Worm (Caenorhabditis elegans) whole organism, L3 larva: ENCODE measurements around the gene Y49E10.10.

Experiments used
- R02D3.7 ChIP-seq: fragments of 150-350 bp; optimal IDR thresholded peaks from 2 replicates; lab custom pipeline; 2014; ENCODE audit warnings: missing biosample characterization, missing genetic modification characterization
- aly-2 ChIP-seq: fragments of 150-350 bp; optimal IDR thresholded peaks from 2 replicates; lab custom pipeline; 2014; ENCODE audit warnings: missing biosample characterization, missing genetic modification characterization
- ceh-9 ChIP-seq: sonication (generic microtip); optimal IDR thresholded peaks from 2 replicates; lab custom pipeline; 2018; ENCODE audit warnings: missing biosample characterization, missing genetic modification characterization
- daf-12 ChIP-seq: fragments of 150-350 bp; optimal IDR thresholded peaks from 2 replicates; lab custom pipeline; 2014; ENCODE audit warnings: missing biosample characterization, missing genetic modification reagents, missing genetic modification characterization
- fos-1 ChIP-seq: fragments of 150-350 bp; optimal IDR thresholded peaks from 2 replicates; lab custom pipeline; 2014; ENCODE audit warnings: missing biosample characterization, missing genetic modification characterization
- jun-1 ChIP-seq: fragments of 150-350 bp; optimal IDR thresholded peaks from 2 replicates; lab custom pipeline; 2014; ENCODE audit warnings: missing biosample characterization, missing genetic modification reagents, missing genetic modification characterization
- nhr-76 ChIP-seq: fragments of 150-350 bp; sonication (generic microtip); optimal IDR thresholded peaks from 5 replicates; lab custom pipeline; 2014; ENCODE audit warnings: missing biosample characterization, missing genetic modification characterization
- pha-4 ChIP-seq: fragments of 150-350 bp; optimal IDR thresholded peaks from 2 replicates; lab custom pipeline; 2014; ENCODE audit warnings: missing biosample characterization, missing genetic modification reagents, missing genetic modification characterization
- skn-1 ChIP-seq: fragments of 150-350 bp; optimal IDR thresholded peaks from 2 replicates; lab custom pipeline; 2014; ENCODE audit warnings: missing biosample characterization, missing genetic modification characterization
- snpc-4 ChIP-seq: fragments of 150-350 bp; optimal IDR thresholded peaks from 2 replicates; lab custom pipeline; 2014; ENCODE audit warnings: missing biosample characterization, missing genetic modification characterization
- tbx-2 ChIP-seq: sonication (generic microtip); optimal IDR thresholded peaks from 2 replicates; lab custom pipeline; 2016; ENCODE audit warnings: mild to moderate bottlenecking, missing genetic modification characterization, missing compliant biosample characterization
- unc-39 ChIP-seq: sonication (generic microtip); optimal IDR thresholded peaks from 4 replicates; lab custom pipeline; 2017; ENCODE audit warnings: missing biosample characterization, missing genetic modification characterization
- unc-62 ChIP-seq: fragments of 150-350 bp; sonication (generic microtip); optimal IDR thresholded peaks from 4 replicates; lab custom pipeline; 2014; ENCODE audit warnings: missing biosample characterization, missing genetic modification reagents, missing genetic modification characterization

DNA sequence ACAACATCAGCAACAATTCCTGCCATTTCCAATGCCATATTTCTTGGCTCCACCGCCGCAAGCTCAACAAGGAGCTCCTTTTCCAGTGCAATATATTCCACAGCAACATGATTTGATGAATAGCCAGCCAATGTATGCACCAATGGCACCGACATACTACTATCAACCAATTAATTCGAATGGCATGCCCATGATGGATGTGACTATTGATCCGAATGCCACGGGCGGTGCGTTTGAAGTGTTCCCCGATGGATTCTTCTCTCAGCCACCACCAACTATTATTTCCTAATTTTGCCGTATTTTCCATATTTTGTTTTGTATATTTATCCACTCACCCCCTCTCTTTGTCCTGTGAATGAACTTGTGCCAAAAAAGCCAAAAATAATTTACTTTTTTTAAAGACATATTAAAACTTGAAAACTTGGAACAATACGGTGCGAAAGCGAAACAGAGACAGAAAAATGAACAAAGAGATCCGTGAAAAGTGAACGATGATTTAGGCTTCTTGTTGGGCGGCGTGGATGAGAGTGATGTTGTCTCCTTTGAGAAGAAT, 33.6 kb downstream of the Y49E10.10 start:
- TF ChIP-seq unc-39 = no peak
- TF ChIP-seq nhr-76 (tag; lab: Kevin White, UChicago) = no peak
- no peak for TF ChIP-seq ceh-9 (tag; lab: Kevin White, UChicago)
- no peak for TF ChIP-seq pha-4 (tag; lab: Kevin White, UChicago)
- no peak for TF ChIP-seq jun-1 (tag; lab: Kevin White, UChicago)
- no peak for TF ChIP-seq fos-1
- no peak for TF ChIP-seq R02D3.7 (tag; lab: Kevin White, UChicago)
- TF ChIP-seq daf-12 (tag; lab: Kevin White, UChicago) = no peak
- TF ChIP-seq aly-2 (tag; lab: Kevin White, UChicago) = no peak
- no peak for TF ChIP-seq unc-62 (GFP tag; lab: Kevin White, UChicago)
- no peak for TF ChIP-seq tbx-2 (tag; lab: Kevin White, UChicago)
- TF ChIP-seq snpc-4 (tag; lab: Kevin White, UChicago) = no peak
- TF ChIP-seq skn-1 (tag; lab: Kevin White, UChicago) = no peak
